Fruit fly (Drosophila melanogaster) whole organism, prepupa: Measurements from ENCODE around the gene DAAM.

ENCODE experiments used
- Blimp-1 ChIP-seq: fragments of 200-800 bp; sonication (Bioruptor generic); optimal IDR thresholded peaks from 3 replicates; lab custom pipeline; 2017; ENCODE audit warnings: missing biosample characterization, missing genetic modification characterization, mild to moderate bottlenecking, moderate library complexity, missing genetic modification reagents
- CG10631 ChIP-seq: fragments of 200-800 bp; sonication (Bioruptor generic); optimal IDR thresholded peaks from 2 replicates; lab custom pipeline; 2016; ENCODE audit warnings: missing biosample characterization, missing genetic modification characterization
- CG10669 ChIP-seq: fragments of 200-800 bp; sonication (Bioruptor generic); optimal IDR thresholded peaks from 3 replicates; lab custom pipeline; 2018; ENCODE audit warnings: missing biosample characterization, mild to moderate bottlenecking, missing genetic modification characterization, moderate library complexity
- CG11294 ChIP-seq: fragments of 200-800 bp; sonication (Bioruptor generic); IDR thresholded peaks from 2 replicates; pipeline ENCODE4 v1.3.6; 2022; ENCODE audit warnings: missing biosample characterization, missing genetic modification characterization
- CG11762 ChIP-seq: fragments of 200-800 bp; sonication (Bioruptor generic); optimal IDR thresholded peaks from 3 replicates; lab custom pipeline; 2016; ENCODE audit warnings: missing biosample characterization, missing genetic modification characterization; ENCODE audit not compliant: insufficient read depth
- CG11902 ChIP-seq: fragments of 200-800 bp; sonication (Bioruptor generic); optimal IDR thresholded peaks from 3 replicates; lab custom pipeline; 2016; ENCODE audit warnings: missing biosample characterization, missing genetic modification characterization
- CG15336 ChIP-seq: fragments of 200-800 bp; sonication (Bioruptor generic); IDR thresholded peaks from 2 replicates; pipeline ENCODE4 v1.3.6; 2022; ENCODE audit warnings: missing biosample characterization, missing genetic modification characterization
- CG1621 ChIP-seq: fragments of 200-800 bp; sonication (Bioruptor generic); optimal IDR thresholded peaks from 3 replicates; lab custom pipeline; 2018; ENCODE audit warnings: missing biosample characterization, mild to moderate bottlenecking, missing genetic modification characterization
- CG16779 ChIP-seq: fragments of 200-800 bp; sonication (Bioruptor generic); optimal IDR thresholded peaks from 3 replicates; lab custom pipeline; 2017; ENCODE audit warnings: missing biosample characterization, mild to moderate bottlenecking, missing genetic modification characterization
- CG3032 ChIP-seq: fragments of 200-800 bp; optimal IDR thresholded peaks from 2 replicates; lab custom pipeline; 2019; ENCODE audit warnings: missing biosample characterization, mild to moderate bottlenecking, missing genetic modification characterization, moderate library complexity
- CG31627 ChIP-seq: fragments of 200-800 bp; sonication (Bioruptor generic); optimal IDR thresholded peaks from 3 replicates; lab custom pipeline; 2016; ENCODE audit warnings: missing biosample characterization, missing genetic modification characterization
- CG34406 ChIP-seq: fragments of 200-800 bp; sonication (Bioruptor generic); optimal IDR thresholded peaks from 3 replicates; lab custom pipeline; 2016; ENCODE audit warnings: missing biosample characterization, missing genetic modification characterization
- CG6163 ChIP-seq: fragments of 200-800 bp; sonication (Bioruptor generic); IDR thresholded peaks from 3 replicates; pipeline ENCODE4 v1.3.6; 2022; ENCODE audit warnings: missing biosample characterization, missing genetic modification characterization
- CG6276 ChIP-seq: fragments of 200-800 bp; sonication (Bioruptor generic); optimal IDR thresholded peaks from 2 replicates; lab custom pipeline; 2017; ENCODE audit warnings: missing biosample characterization, mild to moderate bottlenecking, missing genetic modification characterization
- CG6792 ChIP-seq: fragments of 200-800 bp; sonication (Bioruptor generic); optimal IDR thresholded peaks from 3 replicates; lab custom pipeline; 2016; ENCODE audit warnings: missing biosample characterization, missing genetic modification characterization
- CG6808 ChIP-seq: fragments of 200-800 bp; sonication (Bioruptor generic); optimal IDR thresholded peaks from 3 replicates; lab custom pipeline; 2017; ENCODE audit warnings: missing biosample characterization, missing genetic modification characterization, mild to moderate bottlenecking, moderate library complexity, missing genetic modification reagents
- CG6854 ChIP-seq: fragments of 200-800 bp; sonication (Bioruptor generic); optimal IDR thresholded peaks from 2 replicates; lab custom pipeline; 2017; ENCODE audit warnings: missing biosample characterization, mild to moderate bottlenecking, missing genetic modification characterization
- CG7368 ChIP-seq: fragments of 200-800 bp; sonication (Bioruptor generic); optimal IDR thresholded peaks from 3 replicates; lab custom pipeline; 2016; ENCODE audit warnings: missing biosample characterization, missing genetic modification characterization
- CG8119 ChIP-seq: fragments of 200-800 bp; sonication (Bioruptor generic); IDR thresholded peaks from 3 replicates; pipeline ENCODE4 v1.3.6; 2022; ENCODE audit warnings: missing biosample characterization, missing genetic modification characterization
- CG8319 ChIP-seq: fragments of 200-800 bp; sonication (Bioruptor generic); optimal IDR thresholded peaks from 3 replicates; lab custom pipeline; 2016; ENCODE audit warnings: missing biosample characterization, missing genetic modification characterization
- CG8632 ChIP-seq: fragments of 200-800 bp; sonication (Bioruptor generic); optimal IDR thresholded peaks from 3 replicates; lab custom pipeline; 2016; ENCODE audit warnings: missing biosample characterization, missing genetic modification characterization
- CG9139 ChIP-seq: fragments of 200-800 bp; sonication (Bioruptor generic); optimal IDR thresholded peaks from 3 replicates; lab custom pipeline; 2017; ENCODE audit warnings: missing biosample characterization, mild to moderate bottlenecking, missing genetic modification characterization
- Eip75B ChIP-seq: fragments of 200-800 bp; sonication (Bioruptor generic); optimal IDR thresholded peaks from 3 replicates; lab custom pipeline; 2016; ENCODE audit warnings: missing biosample characterization, missing genetic modification characterization
- Eip78C ChIP-seq: fragments of 200-800 bp; sonication (Bioruptor generic); peaks from one replicate; lab custom pipeline; 2016; ENCODE audit warnings: missing biosample characterization, missing genetic modification characterization
- Ets21C ChIP-seq: fragments of 200-800 bp; sonication (Bioruptor generic); optimal IDR thresholded peaks from 3 replicates; lab custom pipeline; 2016; ENCODE audit warnings: missing biosample characterization, missing genetic modification characterization
- Ets96B ChIP-seq: fragments of 200-800 bp; optimal IDR thresholded peaks from 2 replicates; lab custom pipeline; 2019; ENCODE audit warnings: missing biosample characterization, mild to moderate bottlenecking, missing genetic modification characterization, moderate library complexity
- Gug ChIP-seq: fragments of 200-800 bp; sonication (Bioruptor generic); IDR thresholded peaks from 2 replicates; pipeline ENCODE4 v1.3.6; 2022; ENCODE audit warnings: missing biosample characterization, missing genetic modification characterization
- Hr38 ChIP-seq: sonication (Bioruptor generic); optimal IDR thresholded peaks from 2 replicates; lab custom pipeline; 2016; ENCODE audit warnings: missing biosample characterization, missing genetic modification characterization
- Hr39 ChIP-seq: fragments of 200-800 bp; sonication (Bioruptor generic); optimal IDR thresholded peaks from 2 replicates; lab custom pipeline; 2016; ENCODE audit warnings: missing biosample characterization, missing genetic modification characterization
- Hr4 ChIP-seq: fragments of 200-800 bp; sonication (Bioruptor generic); optimal IDR thresholded peaks from 3 replicates; lab custom pipeline; 2016; ENCODE audit warnings: missing biosample characterization, missing genetic modification characterization
- Lpt ChIP-seq: fragments of 200-800 bp; sonication (Bioruptor generic); optimal IDR thresholded peaks from 3 replicates; lab custom pipeline; 2016; ENCODE audit warnings: missing biosample characterization, missing genetic modification characterization
- Met ChIP-seq: fragments of 200-800 bp; sonication (Bioruptor generic); optimal IDR thresholded peaks from 3 replicates; lab custom pipeline; 2016; ENCODE audit warnings: missing biosample characterization, missing genetic modification characterization
- OdsH ChIP-seq: fragments of 200-800 bp; sonication (Bioruptor generic); optimal IDR thresholded peaks from 3 replicates; lab custom pipeline; 2016; ENCODE audit warnings: missing biosample characterization, missing genetic modification characterization
- Sox102F ChIP-seq: fragments of 200-800 bp; sonication (Bioruptor generic); optimal IDR thresholded peaks from 2 replicates; lab custom pipeline; 2016; ENCODE audit warnings: missing biosample characterization, mild to moderate bottlenecking, missing genetic modification characterization
- achi ChIP-seq: fragments of 200-800 bp; sonication (Bioruptor generic); optimal IDR thresholded peaks from 3 replicates; lab custom pipeline; 2016; ENCODE audit warnings: missing biosample characterization, missing genetic modification characterization
- cyc ChIP-seq: fragments of 200-800 bp; sonication (Bioruptor generic); optimal IDR thresholded peaks from 3 replicates; lab custom pipeline; 2016; ENCODE audit warnings: missing biosample characterization, missing genetic modification characterization
- dac ChIP-seq: fragments of 200-800 bp; sonication (Bioruptor generic); optimal IDR thresholded peaks from 2 replicates; lab custom pipeline; 2017; ENCODE audit warnings: missing biosample characterization, mild to moderate bottlenecking, missing genetic modification characterization
- dsx ChIP-seq: fragments of 200-800 bp; optimal IDR thresholded peaks from 3 replicates; lab custom pipeline; 2019; ENCODE audit warnings: missing biosample characterization, mild to moderate bottlenecking, missing genetic modification characterization, moderate library complexity; ENCODE audit not compliant: poor library complexity, severe bottlenecking
- eg ChIP-seq: fragments of 200-800 bp; sonication (Bioruptor generic); IDR thresholded peaks from 3 replicates; pipeline ENCODE4 v1.3.6; 2022; ENCODE audit warnings: missing biosample characterization, missing genetic modification characterization
- esn ChIP-seq: fragments of 200-800 bp; sonication (Bioruptor generic); optimal IDR thresholded peaks from 2 replicates; lab custom pipeline; 2016; ENCODE audit warnings: missing biosample characterization, mild to moderate bottlenecking, missing genetic modification characterization, moderate library complexity
- fd59A ChIP-seq: fragments of 200-800 bp; sonication (Bioruptor generic); optimal IDR thresholded peaks from 2 replicates; lab custom pipeline; 2017; ENCODE audit warnings: missing biosample characterization, mild to moderate bottlenecking, missing genetic modification characterization, missing genetic modification reagents
- fd85E ChIP-seq: fragments of 200-800 bp; sonication (Bioruptor generic); optimal IDR thresholded peaks from 3 replicates; lab custom pipeline; 2016; ENCODE audit warnings: missing biosample characterization, missing genetic modification characterization
- fkh ChIP-seq: fragments of 200-800 bp; sonication (Bioruptor generic); optimal IDR thresholded peaks from 3 replicates; lab custom pipeline; 2017; ENCODE audit warnings: missing biosample characterization, mild to moderate bottlenecking, missing genetic modification characterization, moderate library complexity
- lz ChIP-seq: fragments of 200-800 bp; sonication (Bioruptor generic); optimal IDR thresholded peaks from 3 replicates; lab custom pipeline; 2016; ENCODE audit warnings: missing biosample characterization, missing genetic modification characterization
- pdm3 ChIP-seq: fragments of 200-800 bp; sonication (Bioruptor generic); optimal IDR thresholded peaks from 3 replicates; lab custom pipeline; 2016; ENCODE audit warnings: missing biosample characterization, missing genetic modification characterization
- salr ChIP-seq, 2 experiments: fragments of 200-800 bp; sonication (Bioruptor generic); optimal IDR thresholded peaks; 3 replicates each; lab custom pipeline; 2016 to 2018; ENCODE audit warnings: missing biosample characterization in 2 of 2, missing genetic modification characterization in 2 of 2, mild to moderate bottlenecking in 1 of 2
- spab ChIP-seq: fragments of 200-800 bp; sonication (Bioruptor generic); optimal IDR thresholded peaks from 2 replicates; lab custom pipeline; 2017; ENCODE audit warnings: missing biosample characterization, mild to moderate bottlenecking, missing genetic modification characterization, missing genetic modification reagents
- svp ChIP-seq: fragments of 200-800 bp; sonication (Bioruptor generic); peaks from one replicate; lab custom pipeline; 2016; ENCODE audit warnings: missing biosample characterization, missing genetic modification characterization
- topi ChIP-seq: fragments of 200-800 bp; sonication (Bioruptor generic); optimal IDR thresholded peaks from 3 replicates; lab custom pipeline; 2016; ENCODE audit warnings: missing biosample characterization, missing genetic modification characterization
- vri ChIP-seq: fragments of 200-800 bp; sonication (Bioruptor generic); optimal IDR thresholded peaks from 3 replicates; lab custom pipeline; 2016; ENCODE audit warnings: missing biosample characterization, mild to moderate bottlenecking, missing genetic modification characterization

The DAAM gene

DNA sequence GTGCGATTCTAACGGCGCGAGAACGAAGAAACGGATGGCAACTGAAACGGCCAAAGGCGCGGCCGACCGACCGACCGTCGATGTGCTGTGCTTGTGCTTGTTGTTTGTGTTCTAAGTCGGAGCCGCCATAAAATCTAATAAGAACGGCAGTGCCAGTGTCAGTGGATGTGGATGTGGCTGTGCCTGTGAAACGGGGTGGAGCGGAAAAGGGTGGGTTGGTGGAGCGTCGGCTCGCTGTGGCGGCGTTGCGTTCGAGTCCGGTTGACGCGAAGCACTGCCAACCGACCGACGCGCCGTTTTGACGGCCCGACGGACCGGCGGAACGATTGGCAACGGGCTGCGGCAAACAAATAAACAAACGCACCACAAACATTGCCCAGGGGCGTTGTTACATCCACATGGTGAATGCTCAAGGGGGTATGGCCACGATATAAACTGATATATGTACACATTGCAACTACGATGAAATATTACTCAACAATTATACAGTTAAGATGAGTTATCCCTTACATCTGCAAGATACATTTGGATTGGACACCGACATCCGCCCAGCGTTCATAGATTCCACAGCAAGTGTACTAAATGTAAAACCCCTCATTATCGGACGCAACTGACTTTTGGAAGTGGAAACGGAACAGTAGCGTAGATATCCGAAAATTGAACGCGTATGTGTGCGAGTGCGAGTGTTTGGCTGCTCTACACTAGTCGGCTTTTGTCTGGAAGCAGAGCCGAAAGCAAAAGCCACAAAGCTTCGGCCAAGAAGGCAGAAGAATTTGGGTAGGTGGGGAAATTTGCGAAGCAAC is 46.9 kb downstream of the DAAM start, which contains the start of gene Atf3:
Atf3 (minus strand) TSS at position 267 of the 803 bp plus-strand sequence.
- TF ChIP-seq Hr39 (GFP tag; lab: Kevin White, UChicago) (peak; percentile 92), CG7368 (GFP tag; lab: Kevin White, UChicago) (peak; percentile 84), Sox102F (GFP tag; lab: Kevin White, UChicago) (peak; percentile 88), CG16779 (tag; lab: Kevin White, UChicago) (peak; percentile 81), CG6854 (GFP tag; lab: Kevin White, UChicago) (no peak), CG15336 (peak; percentile 96), CG10631 (GFP tag; lab: Kevin White, UChicago) (peak; percentile 92), esn (GFP tag; lab: Kevin White, UChicago) (peak; percentile 91), salr (GFP tag; optimal IDR thresholded peaks at IDR 0.05; lab: Kevin White, UChicago) (peak; percentile 49 to 89), CG8632 (GFP tag; lab: Kevin White, UChicago) (peak; percentile 80), CG1621 (peak; percentile 79), Blimp-1 (GFP tag; lab: Kevin White, UChicago) (peak; percentile 74), Eip78C (peak; percentile 97), CG11762 (GFP tag; lab: Kevin White, UChicago) (peak; percentile 85), CG6163 (peak; percentile 94), Ets96B (tag; lab: Kevin White, UChicago) (peak; percentile 78), dsx (GFP tag; lab: Kevin White, UChicago) (peak; percentile 65), eg (GFP tag; lab: Robert Waterston, UW) (peak; percentile 96), CG10669 (GFP tag; lab: Kevin White, UChicago) (peak; percentile 74), fd85E (GFP tag; lab: Kevin White, UChicago) (peak; percentile 37), fkh (peak; percentile 99), CG6276 (GFP tag; lab: Kevin White, UChicago) (peak; percentile 92), CG3032 (tag; lab: Kevin White, UChicago) (peak; percentile 75), lz (peak; percentile 90), CG6808 (GFP tag; lab: Kevin White, UChicago) (peak; percentile 68), vri (GFP tag; lab: Kevin White, UChicago) (peak; percentile 95), Hr4 (GFP tag; lab: Kevin White, UChicago) (peak; percentile 97), CG34406 (GFP tag; lab: Kevin White, UChicago) (peak; percentile 80), CG8319 (peak; percentile 76), CG9139 (GFP tag; lab: Kevin White, UChicago) (peak; percentile 45), Met (GFP tag; lab: Kevin White, UChicago) (peak; percentile 89), CG6792 (GFP tag; lab: Kevin White, UChicago) (peak; percentile 86), CG11294 (peak; percentile 98), svp (GFP tag; lab: Kevin White, UChicago) (peak; percentile 92), Hr38 (peak; percentile 58), dac (GFP tag; lab: Kevin White, UChicago) (peak; percentile 96), Eip75B (GFP tag; lab: Kevin White, UChicago) (peak; percentile 87), Ets21C (peak; percentile 87), CG31627 (peak; percentile 92), fd59A (GFP tag; lab: Kevin White, UChicago) (peak; percentile 79), Lpt (GFP tag; lab: Kevin White, UChicago) (peak; percentile 92), topi (GFP tag; lab: Kevin White, UChicago) (peak; percentile 86), OdsH (peak; percentile 94), spab (GFP tag; lab: Kevin White, UChicago) (peak; percentile 68), achi (GFP tag; lab: Kevin White, UChicago) (peak; percentile 90), Gug (GFP tag; lab: Robert Waterston, UW) (peak; percentile 95), cyc (GFP tag; lab: Kevin White, UChicago) (peak; percentile 91), pdm3 (GFP tag; lab: Kevin White, UChicago) (peak; percentile 94), CG11902 (peak; percentile 83), CG8119 (peak; percentile 94)
